Worm (Caenorhabditis elegans): Measurements from ENCODE around the gene inpp-5K.

ce11 chrIII:8182573-8182972, 21.4 kb upstream of the inpp-5K start:
- TF ChIP-seq nhr-28 (tag; optimal IDR thresholded peaks at IDR 0.05) (no peak), zag-1 (tag; optimal IDR thresholded peaks at IDR 0.05) (no peak)
